Worm (Caenorhabditis elegans): ENCODE measurements around the gene mpz-6.

The mpz-6 gene

ce11 chrII:9407469-9407868, 549 bp upstream of the mpz-6 start, which contains the start of gene arrd-2:
Gene arrd-2 (plus strand): TSS chrII:9407769.
- TF ChIP-seq jun-1 (tag; optimal IDR thresholded peaks at IDR 0.05) = no peak
- TF ChIP-seq nhr-237 (tag; optimal IDR thresholded peaks at IDR 0.05) = no peak

ce11 chrII:9403846-9404245, 3.1 kb downstream of the mpz-6 start, which contains the start of gene Y51B9A.5:
Gene Y51B9A.5 (plus strand): TSS chrII:9404146.
- TF ChIP-seq fkh-10 (GFP tag; optimal IDR thresholded peaks at IDR 0.05) (no peak), mdl-1 (tag; optimal IDR thresholded peaks at IDR 0.05) (no peak), fos-1 (tag; optimal IDR thresholded peaks at IDR 0.05) (no peak), elt-3 (tag; optimal IDR thresholded peaks at IDR 0.05) (no peak), egl-27 (tag; optimal IDR thresholded peaks at IDR 0.05) (no peak), fkh-2 (tag; optimal IDR thresholded peaks at IDR 0.05) (no peak), nhr-237 (tag; optimal IDR thresholded peaks at IDR 0.05) (no peak), R02D3.7 (tag; optimal IDR thresholded peaks at IDR 0.05) (no peak), lin-39 (tag; optimal IDR thresholded peaks at IDR 0.05) (no peak), lsy-12 (tag; optimal IDR thresholded peaks at IDR 0.05) (no peak), unc-39 (tag; optimal IDR thresholded peaks at IDR 0.05) (no peak), ztf-4 (tag; optimal IDR thresholded peaks at IDR 0.05) (no peak), snpc-4 (tag; optimal IDR thresholded peaks at IDR 0.05) (no peak), nhr-11 (tag; optimal IDR thresholded peaks at IDR 0.05) (no peak), ceh-16 (tag; optimal IDR thresholded peaks at IDR 0.05) (no peak), zag-1 (tag; optimal IDR thresholded peaks at IDR 0.05) (no peak)

ce11 chrII:9403087-9403486, 3.8 kb downstream of the mpz-6 start, which contains the start of gene Y51B9A.6:
Gene Y51B9A.6 (minus strand): TSS chrII:9403187.
- TF ChIP-seq tbx-2 (tag; optimal IDR thresholded peaks at IDR 0.05) (no peak), lsy-12 (tag; optimal IDR thresholded peaks at IDR 0.05) (no peak), nhr-43 (tag; optimal IDR thresholded peaks at IDR 0.05; ENCODE audit: poor library complexity, severe bottlenecking) (no peak), ceh-16 (tag; optimal IDR thresholded peaks at IDR 0.05) (no peak), ZK546.5 (tag; optimal IDR thresholded peaks at IDR 0.05) (no peak), nhr-23 (tag; optimal IDR thresholded peaks at IDR 0.05) (no peak), mml-1 (tag; optimal IDR thresholded peaks at IDR 0.05) (no peak), nhr-76 (tag; optimal IDR thresholded peaks at IDR 0.05) (no peak), skn-1 (tag; optimal IDR thresholded peaks at IDR 0.05) (no peak), nhr-11 (tag; optimal IDR thresholded peaks at IDR 0.05) (no peak), elt-3 (tag; optimal IDR thresholded peaks at IDR 0.05) (no peak), nhr-77 (tag; optimal IDR thresholded peaks at IDR 0.05) (no peak), jun-1 (tag; optimal IDR thresholded peaks at IDR 0.05) (no peak)

- TF ChIP-seq nfya-1 (tag; optimal IDR thresholded peaks at IDR 0.05; ENCODE audit: insufficient read depth) (no peak), nhr-67 (tag; optimal IDR thresholded peaks at IDR 0.05) (no peak), nhr-76 (tag; optimal IDR thresholded peaks at IDR 0.05) (no peak), lsy-12 (tag; optimal IDR thresholded peaks at IDR 0.05) (no peak), ama-1 (optimal IDR thresholded peaks at IDR 0.05) (no peak), tbx-2 (tag; optimal IDR thresholded peaks at IDR 0.05) (no peak)
Observed at ce11 chrII:9399746-9400145, 7.2 kb downstream of the mpz-6 start, which contains the start of gene Y51B9A.7. Gene Y51B9A.7 (plus strand): TSS chrII:9400046.

- TF ChIP-seq ztf-4 (tag; optimal IDR thresholded peaks at IDR 0.05) = no peak
- no peak for TF ChIP-seq zag-1 (tag; optimal IDR thresholded peaks at IDR 0.05)
- no peak for TF ChIP-seq skn-1 (tag; optimal IDR thresholded peaks at IDR 0.05)
- no peak for TF ChIP-seq nhr-23 (tag; optimal IDR thresholded peaks at IDR 0.05)
- no peak for TF ChIP-seq egl-27 (tag; optimal IDR thresholded peaks at IDR 0.05)
- TF ChIP-seq ztf-11 (tag; optimal IDR thresholded peaks at IDR 0.05) = no peak
- TF ChIP-seq unc-39 (tag; optimal IDR thresholded peaks at IDR 0.05) = no peak
- no peak for TF ChIP-seq lsy-12 (tag; optimal IDR thresholded peaks at IDR 0.05)
Observed at ce11 chrII:9398370-9398901, 8.5 kb downstream of the mpz-6 start, which contains the start of the genes Y51B9A.14 and Y51B9A.8. Gene Y51B9A.14 (minus strand): TSS chrII:9398470. Gene Y51B9A.8 (plus strand): TSS chrII:9398851.

- peak; percentile 22 for TF ChIP-seq elt-2 (tag; optimal IDR thresholded peaks at IDR 0.05)
- TF ChIP-seq ZK546.5 (tag; optimal IDR thresholded peaks at IDR 0.05) = no peak
Observed at ce11 chrII:9397496-9397895, 9.4 kb downstream of the mpz-6 start, which contains the start of gene Y51B9A.9. Gene Y51B9A.9 (minus strand): TSS chrII:9397596.

All from whole organism, L3 larva.